Worm (Caenorhabditis elegans) whole organism, dauer: Measurements from ENCODE around the gene F54F11.1.

Source experiments
- unc-62 ChIP-seq: sonication (generic microtip); optimal IDR thresholded peaks from 2 replicates; lab custom pipeline; 2017; ENCODE audit warnings: missing biosample characterization, missing genetic modification reagents, missing genetic modification characterization

Gene F54F11.1

DNA sequence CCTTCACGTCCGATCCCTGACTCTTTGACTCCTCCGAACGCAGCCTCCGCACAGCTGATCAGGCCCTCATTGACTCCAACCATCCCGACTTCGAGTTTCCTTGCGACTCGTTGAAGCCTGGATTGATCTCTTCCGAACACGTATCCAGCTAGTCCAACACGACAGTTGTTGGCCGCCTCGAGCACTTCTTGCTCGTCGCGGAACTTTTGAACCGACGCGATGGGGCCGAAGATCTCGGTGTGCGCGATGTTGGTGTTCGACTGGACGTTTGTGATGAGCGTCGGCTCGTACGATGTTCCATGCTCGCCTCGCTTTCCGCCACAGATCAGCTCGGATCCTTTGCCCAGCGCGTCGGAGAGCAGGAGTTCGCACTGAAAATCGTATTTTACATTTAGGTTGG is 16.2 kb upstream of the F54F11.1 start:
- no peak for TF ChIP-seq unc-62

DNA sequence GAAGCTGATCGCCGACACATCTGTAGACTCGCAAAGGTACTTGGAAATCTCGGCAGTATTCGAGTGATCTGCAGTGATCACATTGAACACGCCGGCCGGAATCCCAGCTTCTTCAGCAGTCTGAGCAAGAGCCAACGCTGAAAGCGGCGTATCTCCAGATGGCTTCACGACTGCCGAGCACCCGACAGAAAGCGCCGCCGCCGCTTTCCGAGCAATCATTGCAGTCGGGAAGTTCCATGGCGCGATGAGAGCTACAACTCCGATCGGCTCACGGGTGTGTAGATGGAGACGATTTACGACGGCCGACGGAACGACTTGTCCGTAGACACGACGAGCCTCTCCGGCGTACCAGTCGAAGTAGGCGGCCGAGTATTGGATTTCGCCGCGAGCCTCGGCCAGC is 13.9 kb upstream of the F54F11.1 start:
- TF ChIP-seq unc-62, result no peak

DNA sequence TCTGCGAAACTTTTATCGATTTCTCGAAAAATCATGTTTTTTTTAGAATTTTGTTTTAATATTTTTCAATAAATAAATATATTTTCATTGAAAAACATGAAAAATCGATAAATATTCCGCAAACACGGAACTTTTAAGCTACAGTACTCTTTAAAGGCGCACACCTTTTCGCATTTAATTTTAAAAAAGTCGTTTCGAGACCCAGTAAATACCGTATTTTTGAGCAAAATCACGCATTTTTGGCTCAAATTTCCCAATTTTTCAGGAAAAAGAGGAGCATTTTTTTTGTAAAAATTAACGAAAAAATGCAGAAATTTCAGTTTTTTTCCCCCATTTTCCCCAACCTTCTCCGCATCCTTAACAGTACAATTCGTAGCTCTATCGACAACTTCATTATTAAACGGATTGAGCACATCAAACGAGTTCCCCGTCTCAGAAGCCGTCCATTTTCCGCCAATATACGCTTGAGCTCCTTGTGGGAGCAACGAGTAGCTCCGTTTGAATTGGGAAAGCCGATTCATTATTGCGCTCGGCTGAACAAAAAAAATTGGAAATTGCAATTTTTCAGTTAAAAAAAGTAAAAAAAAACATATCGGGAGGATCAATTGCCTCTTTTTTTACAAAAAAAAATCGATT is 12.4 kb upstream of the F54F11.1 start, which contains the start of gene alh-7:
Gene alh-7 (minus strand): TSS at position 533 of the 636 bp plus-strand sequence.
- no peak for TF ChIP-seq unc-62

DNA sequence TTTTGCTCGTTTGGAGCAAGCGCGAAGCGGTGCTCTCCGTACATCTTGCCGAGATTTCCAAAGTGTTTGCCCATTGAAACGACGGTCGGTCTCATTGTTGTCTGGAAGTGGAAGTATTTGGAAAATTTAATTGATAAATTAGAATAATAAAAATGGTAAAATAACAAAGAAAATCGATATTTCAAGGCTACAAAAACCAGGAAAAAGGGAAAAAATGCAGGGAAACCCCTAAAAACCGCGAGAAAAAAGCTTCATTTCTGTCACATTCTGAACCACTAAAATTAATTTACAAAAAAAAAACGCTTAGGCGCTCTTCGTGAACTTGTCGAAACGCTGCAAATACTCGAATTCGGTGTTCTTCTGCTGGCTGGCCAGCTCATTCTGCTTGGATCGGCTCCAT is 10.8 kb upstream of the F54F11.1 start, which contains the start of gene F45H10.2:
Gene F45H10.2 (minus strand): TSS at position 101 of the 400 bp plus-strand sequence.
- no peak for TF ChIP-seq unc-62

DNA sequence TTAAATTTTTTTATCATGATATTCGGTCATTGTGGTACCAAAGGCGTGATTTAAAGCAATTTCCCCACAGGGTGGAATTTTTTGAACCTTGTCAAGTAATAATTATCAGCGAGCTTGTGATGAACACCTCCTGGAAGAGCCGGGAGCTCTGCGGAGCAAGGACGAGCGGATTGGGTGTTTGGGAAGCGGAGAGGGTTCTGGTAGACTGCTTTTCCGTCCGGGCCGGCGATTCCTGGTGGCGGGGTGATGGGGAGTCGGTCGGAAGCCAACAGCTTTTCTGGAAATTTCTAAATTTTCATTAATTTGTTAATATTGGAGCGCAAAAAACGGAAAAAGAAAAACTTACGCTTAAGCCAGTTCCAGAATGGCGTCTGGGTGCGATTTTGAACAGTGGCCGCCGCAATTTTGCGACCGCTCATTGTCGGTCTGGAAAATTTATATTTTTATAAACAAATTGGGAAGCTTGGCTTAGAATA is 9.5 kb upstream of the F54F11.1 start, which contains the start of gene ndua-7:
Gene ndua-7 (minus strand): TSS at position 426 of the 476 bp plus-strand sequence.
- TF ChIP-seq unc-62, result no peak

DNA sequence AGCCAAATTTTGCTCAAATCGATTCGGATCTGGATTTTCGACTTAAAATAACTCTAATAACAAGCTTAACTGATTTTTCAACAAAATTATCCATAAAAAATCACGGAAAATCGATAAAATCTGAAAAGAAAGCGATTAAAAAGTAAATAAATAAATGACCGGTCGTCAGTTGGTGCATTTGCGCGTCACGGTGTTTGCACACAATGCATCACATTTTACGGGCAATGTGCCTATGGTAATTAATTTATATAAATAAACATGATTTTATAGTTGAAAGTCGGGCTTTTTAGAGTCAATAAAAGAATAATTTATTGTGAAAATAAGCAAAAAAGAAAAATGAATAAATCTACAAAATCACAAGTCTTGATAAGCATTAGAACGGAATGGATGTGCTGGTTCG is 9.0 kb upstream of the F54F11.1 start:
- no peak for TF ChIP-seq unc-62

DNA sequence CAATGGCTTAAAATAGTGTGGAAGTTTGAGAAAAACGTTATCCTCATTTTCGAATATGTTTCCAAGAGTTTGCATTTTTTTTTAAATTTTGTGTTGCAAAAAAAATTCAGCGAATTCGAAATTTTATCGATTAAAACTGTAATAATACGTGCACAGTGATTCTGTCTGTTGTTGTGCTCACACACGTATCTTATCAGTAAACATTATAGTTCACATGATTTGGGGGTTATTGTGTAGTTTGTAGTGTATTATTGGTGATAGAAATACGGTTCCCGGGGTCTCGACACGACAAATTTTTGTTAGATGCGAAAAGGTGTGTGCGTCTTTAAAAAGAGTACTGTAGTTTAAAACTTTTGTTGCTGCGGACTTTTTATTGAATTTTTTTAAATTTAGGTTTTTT is 8.0 kb upstream of the F54F11.1 start, which contains the start of gene drr-1:
Gene drr-1 (minus strand): TSS at position 183 of the 400 bp plus-strand sequence.
- TF ChIP-seq unc-62, result no peak

DNA sequence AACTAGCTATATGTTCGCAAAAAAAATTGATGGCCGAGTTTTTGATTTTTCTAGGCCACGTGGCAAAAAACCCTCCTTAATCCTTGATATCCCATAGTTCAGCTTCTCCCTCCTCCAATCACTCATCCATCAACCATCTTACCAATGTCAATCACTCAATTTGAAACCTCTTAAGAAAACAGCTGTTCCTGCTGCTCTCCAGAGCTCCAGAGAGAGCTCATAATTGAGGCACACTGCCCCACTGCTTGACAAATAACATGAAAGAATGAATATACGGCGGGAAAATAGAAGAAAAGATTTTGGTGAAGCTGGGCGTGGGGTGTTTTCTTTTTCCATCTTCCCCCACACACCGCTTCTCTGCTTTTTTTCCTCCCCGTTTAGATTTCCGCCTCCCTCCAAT is 3.2 kb upstream of the F54F11.1 start:
- TF ChIP-seq unc-62, result no peak

DNA sequence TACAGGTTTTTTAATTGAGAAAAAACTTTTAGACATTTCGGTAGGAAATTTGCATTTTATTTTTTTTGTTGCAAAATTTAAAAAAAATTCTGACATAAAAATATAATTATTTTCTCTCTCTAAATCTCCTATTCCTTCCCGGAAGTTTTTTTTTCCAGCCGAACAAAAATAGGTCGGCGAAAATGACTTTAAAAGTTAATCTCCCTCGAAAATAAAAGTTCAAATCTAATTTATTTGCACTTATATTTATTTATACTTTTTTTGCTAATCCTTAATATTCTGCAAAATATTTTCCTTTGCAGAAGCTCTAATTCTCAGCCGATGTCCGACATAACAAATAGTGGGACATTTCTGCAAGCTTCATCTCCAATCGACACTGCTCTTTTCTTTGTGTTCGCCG is 2.2 kb upstream of the F54F11.1 start, which contains the start of gene F45H10.5:
Gene F45H10.5 (plus strand): TSS at position 301 of the 400 bp plus-strand sequence.
- TF ChIP-seq unc-62, result no peak

DNA sequence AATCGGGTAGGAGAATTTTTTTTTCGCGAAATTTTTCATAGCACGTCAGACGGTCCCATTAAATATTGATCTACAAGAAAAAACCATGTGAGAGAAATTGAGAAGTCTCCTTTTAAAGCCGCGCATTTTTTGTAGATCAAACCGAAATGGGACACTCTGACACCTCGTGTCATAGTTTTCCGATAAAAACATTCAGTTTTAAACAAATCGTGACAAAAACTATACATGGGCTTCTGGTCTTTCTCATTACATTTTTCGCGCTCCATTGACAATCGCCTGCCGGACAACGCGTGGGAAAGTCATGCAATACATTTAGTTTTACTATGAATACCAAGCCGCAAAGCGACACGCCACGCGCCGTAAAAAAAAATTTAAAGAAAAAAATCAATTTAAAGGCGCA is 1.6 kb downstream of the F54F11.1 start:
- no peak for TF ChIP-seq unc-62

DNA sequence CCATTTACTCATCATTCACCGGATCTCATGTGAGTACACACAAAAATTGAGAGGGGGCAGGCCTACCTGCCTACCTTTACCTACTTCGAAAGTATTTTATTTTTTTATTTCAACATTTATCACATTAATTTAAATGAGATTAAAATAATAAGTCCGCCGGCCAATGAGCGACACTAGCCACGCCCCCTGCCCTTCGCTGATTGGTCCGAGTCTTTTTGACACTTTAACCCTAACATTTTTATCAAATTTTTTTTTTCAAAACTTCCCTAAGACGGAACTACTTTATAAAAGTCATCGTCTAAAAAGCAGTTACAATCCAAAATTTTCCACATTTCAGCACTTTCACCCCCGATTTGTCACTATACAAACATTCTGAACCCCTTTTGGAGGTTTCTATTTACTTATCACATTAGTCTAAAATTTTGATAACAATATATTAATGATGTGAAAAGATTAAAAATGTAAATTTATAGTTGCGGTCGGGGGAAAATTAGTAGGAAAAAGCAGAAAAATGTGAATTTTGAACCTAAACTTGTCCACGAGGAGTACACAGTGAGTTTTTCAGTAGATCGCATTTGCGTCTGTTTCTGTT is 2.3 kb downstream of the F54F11.1 start:
- no peak for TF ChIP-seq unc-62

DNA sequence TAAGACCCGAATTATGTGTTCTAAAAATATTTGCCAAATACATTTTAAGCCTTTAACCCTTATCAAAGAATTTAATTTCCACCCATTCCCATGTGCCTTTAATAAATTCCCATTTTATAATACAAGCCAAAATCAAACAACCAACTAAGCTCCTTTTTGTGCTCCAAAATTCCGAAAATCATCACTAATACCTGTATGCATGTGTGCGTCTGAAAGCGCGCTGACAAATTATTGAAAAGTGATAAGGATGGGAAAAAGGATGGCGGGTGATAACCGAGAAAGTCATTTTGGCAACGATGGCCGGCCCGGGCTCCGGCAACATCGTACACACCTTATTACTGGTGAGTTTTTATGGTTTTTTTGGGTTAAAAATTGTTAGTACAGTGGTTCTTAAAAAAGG is 3.8 kb downstream of the F54F11.1 start, which contains the start of gene nep-17:
Gene nep-17 (plus strand): TSS at position 285 of the 400 bp plus-strand sequence.
- no peak for TF ChIP-seq unc-62

DNA sequence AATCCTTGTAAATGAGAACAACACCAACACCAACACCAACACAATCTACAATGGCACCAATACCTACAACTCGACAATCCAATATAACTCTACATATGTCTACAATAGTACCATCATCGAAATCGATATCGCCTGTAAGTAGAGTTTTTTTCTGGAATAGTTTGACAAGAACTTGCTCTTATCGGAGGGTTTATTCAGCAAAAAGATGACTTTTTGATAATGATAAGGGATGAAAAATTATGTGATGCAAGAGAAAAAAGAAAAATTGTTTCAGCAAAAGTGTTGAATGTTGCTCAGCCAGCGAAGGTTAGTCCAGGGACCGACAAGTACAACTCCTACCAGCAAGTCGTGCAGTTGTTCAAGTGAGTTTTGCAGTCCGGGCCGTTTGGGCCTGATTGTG is 4.9 kb downstream of the F54F11.1 start:
- no peak for TF ChIP-seq unc-62

DNA sequence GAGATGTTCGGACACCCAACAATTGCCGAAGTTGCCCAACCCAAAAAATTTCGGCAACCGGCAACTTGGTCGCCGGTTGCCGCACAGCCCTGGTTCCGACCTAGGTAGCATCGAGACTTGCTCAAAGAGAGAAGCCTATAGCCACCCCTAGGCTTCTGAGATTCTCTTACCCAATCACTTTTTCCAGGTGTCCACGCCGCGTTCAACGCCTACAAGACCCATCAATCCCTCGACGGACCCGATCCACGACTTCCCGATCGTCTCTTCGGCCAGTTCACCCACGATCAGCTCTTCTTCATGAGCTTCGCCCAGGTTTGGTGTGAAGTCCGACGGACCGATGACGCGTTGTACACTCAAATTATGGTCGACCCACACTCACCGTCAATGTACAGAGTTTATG is 12.1 kb downstream of the F54F11.1 start:
- TF ChIP-seq unc-62, result no peak

DNA sequence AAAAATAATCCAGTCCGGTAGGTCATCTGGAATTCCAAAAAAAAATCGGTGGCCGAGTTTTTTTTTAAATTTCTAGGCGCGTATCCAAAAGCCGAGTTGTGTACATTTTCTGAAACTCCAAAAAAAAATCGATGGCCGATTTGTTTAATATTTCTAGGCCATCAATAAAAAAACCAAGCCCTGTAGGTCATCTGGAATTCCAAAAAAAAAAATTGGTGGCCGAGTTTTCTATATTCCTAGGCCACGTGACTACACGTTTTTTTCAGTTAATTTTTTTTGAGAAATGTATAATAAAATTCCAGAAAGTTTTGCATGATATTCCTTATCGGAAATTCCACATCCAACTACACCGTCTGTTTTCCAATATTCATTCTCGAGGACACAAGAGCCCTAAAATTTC is 13.8 kb downstream of the F54F11.1 start, which contains the start of gene sre-45:
Gene sre-45 (plus strand): TSS at position 301 of the 400 bp plus-strand sequence.
- TF ChIP-seq unc-62, result no peak

DNA sequence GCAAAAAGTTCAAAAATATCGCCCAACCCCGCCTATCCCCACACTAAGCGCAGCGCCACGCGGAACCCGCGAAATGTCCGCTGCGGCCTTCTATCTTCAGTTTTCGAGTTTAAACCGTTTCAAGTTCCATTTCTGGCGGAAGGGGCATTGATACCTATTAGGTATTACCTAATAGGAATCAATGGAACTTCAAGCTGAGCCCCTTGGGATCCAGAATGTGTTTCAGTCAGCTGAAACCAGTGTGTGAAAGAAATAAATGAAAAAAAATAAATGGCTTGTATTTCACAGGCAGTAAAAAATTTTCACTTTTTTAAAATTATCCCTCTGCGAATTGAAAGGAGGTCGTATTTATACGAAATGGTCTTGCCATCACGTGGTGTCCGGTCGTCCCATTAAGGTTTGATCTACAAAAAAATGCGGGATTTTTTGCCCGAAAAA is 17.4 kb downstream of the F54F11.1 start:
- TF ChIP-seq unc-62, result no peak

DNA sequence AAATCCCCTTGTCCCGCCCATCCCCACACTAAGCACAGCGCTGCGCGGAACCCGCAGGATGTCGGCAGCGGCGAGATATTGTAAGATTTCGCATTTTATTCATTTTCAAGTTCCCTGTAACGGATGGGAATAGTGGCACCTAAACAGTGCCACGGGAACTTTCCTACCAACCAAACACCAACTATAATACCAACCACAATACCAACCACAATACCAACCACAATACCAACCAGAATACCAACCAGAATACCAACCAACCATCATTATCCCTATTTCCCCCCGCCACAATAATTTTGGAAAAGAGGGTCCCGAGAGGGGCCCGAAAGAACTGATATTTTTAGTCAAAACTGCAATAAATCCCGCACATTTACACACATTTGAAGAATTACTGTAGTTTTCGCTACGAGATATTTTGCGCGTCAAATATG is 18.2 kb downstream of the F54F11.1 start:
- no peak for TF ChIP-seq unc-62

DNA sequence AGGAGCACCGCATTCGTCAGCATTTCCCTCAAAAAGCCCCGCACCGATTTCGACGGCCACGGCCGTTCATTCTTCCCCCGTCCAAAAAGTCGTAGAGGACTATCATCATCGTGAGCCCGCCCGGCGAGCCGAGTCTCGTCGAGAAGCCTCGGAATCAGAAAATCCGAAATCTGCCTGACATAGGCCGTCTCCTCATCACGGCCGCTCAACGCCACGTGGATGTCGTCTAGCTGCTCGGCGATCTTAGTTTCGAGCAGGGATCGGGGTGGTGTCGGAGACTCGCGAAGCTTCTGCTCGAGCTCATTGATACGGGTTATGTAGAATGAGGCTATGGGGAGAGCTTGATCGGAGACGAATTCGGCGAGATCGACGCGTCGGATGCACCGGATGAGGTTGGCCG is 25.4 kb downstream of the F54F11.1 start:
- TF ChIP-seq unc-62, result no peak
